Worm (Caenorhabditis elegans) whole organism, L1 larva: Measurements from ENCODE around the gene piga-1.
A peak's percentile ranks its signal among the peaks of the same experiment; 100 is the strongest.

Source experiments
- C04F5.9 ChIP-seq: sonication (generic microtip); optimal IDR thresholded peaks from 2 replicates; lab custom pipeline; 2016; ENCODE audit warnings: missing genetic modification characterization, missing compliant biosample characterization
- C16A3.4 ChIP-seq: fragments of 150-350 bp; optimal IDR thresholded peaks from 2 replicates; lab custom pipeline; 2014; ENCODE audit warnings: missing biosample characterization, missing genetic modification characterization
- C34B4.2 ChIP-seq: sonication (generic microtip); optimal IDR thresholded peaks from 2 replicates; lab custom pipeline; 2017; ENCODE audit warnings: mild to moderate bottlenecking, missing genetic modification characterization, missing compliant biosample characterization
- F16B12.6 ChIP-seq: fragments of 150-350 bp; optimal IDR thresholded peaks from 2 replicates; lab custom pipeline; 2014; ENCODE audit warnings: missing biosample characterization, missing genetic modification characterization
- alr-1 ChIP-seq: fragments of 200-800 bp; sonication (Bioruptor generic); optimal IDR thresholded peaks from 2 replicates; lab custom pipeline; 2018; ENCODE audit warnings: borderline replicate concordance, mild to moderate bottlenecking, missing genetic modification characterization, missing compliant biosample characterization
- ama-1 ChIP-seq: fragments of 150-350 bp; optimal IDR thresholded peaks from 2 replicates; lab custom pipeline; 2014
- blmp-1 ChIP-seq: fragments of 150-350 bp; optimal IDR thresholded peaks from 2 replicates; lab custom pipeline; 2014; ENCODE audit warnings: missing biosample characterization, missing genetic modification characterization
- ceh-8 ChIP-seq: fragments of 200-800 bp; sonication (Bioruptor generic); optimal IDR thresholded peaks from 2 replicates; lab custom pipeline; 2018; ENCODE audit warnings: mild to moderate bottlenecking, missing genetic modification characterization, moderate library complexity, missing compliant biosample characterization
- ceh-88 ChIP-seq: fragments of 200-800 bp; sonication (Bioruptor generic); IDR thresholded peaks from 2 replicates; pipeline ENCODE4 v1.3.6; 2022; ENCODE audit warnings: missing genetic modification characterization, missing compliant biosample characterization
- dpl-1 ChIP-seq, 3 experiments: fragments of 150-350 bp in 2 of 3; sonication (generic microtip) in 1 of 3; optimal IDR thresholded peaks; 2 replicates each; lab custom pipeline; 2014 to 2017; ENCODE audit warnings: missing biosample characterization in 3 of 3, missing genetic modification characterization in 3 of 3, missing genetic modification reagents in 3 of 3
- dsc-1 ChIP-seq: sonication (generic microtip); optimal IDR thresholded peaks from 2 replicates; lab custom pipeline; 2016; ENCODE audit warnings: mild to moderate bottlenecking, missing genetic modification characterization, missing compliant biosample characterization
- efl-1 ChIP-seq, 4 experiments: fragments of 150-350 bp; optimal IDR thresholded peaks in 3 of 4; peaks in 1 of 4; 1 replicate in 1 of 4; 2 replicates in 3 of 4; lab custom pipeline; 2014; ENCODE audit warnings: missing biosample characterization in 2 of 4, missing genetic modification characterization in 2 of 4, missing genetic modification reagents in 2 of 4
- egl-13 ChIP-seq: sonication (generic microtip); optimal IDR thresholded peaks from 2 replicates; lab custom pipeline; 2016; ENCODE audit warnings: missing genotype, missing genetic modification reagents, missing genetic modification characterization, missing compliant biosample characterization
- egl-27 ChIP-seq, 2 experiments: fragments of 150-350 bp in 1 of 2; sonication (generic microtip); optimal IDR thresholded peaks; 3 replicates each; lab custom pipeline; 2017 to 2018; ENCODE audit warnings: missing biosample characterization in 2 of 2, missing genetic modification characterization in 2 of 2, missing genetic modification reagents in 2 of 2
- elt-3 ChIP-seq, 6 experiments: fragments of 150-350 bp in 1 of 6; sonication (generic microtip); optimal IDR thresholded peaks; 2 replicates each; lab custom pipeline; 2017 to 2018; ENCODE audit warnings: missing biosample characterization in 6 of 6, missing genetic modification characterization in 6 of 6, inconsistent platforms in 1 of 6
- ets-5 ChIP-seq: fragments of 200-800 bp; sonication (Bioruptor generic); IDR thresholded peaks from 2 replicates; pipeline ENCODE4 v1.3.6; 2022; ENCODE audit warnings: missing genetic modification characterization, missing compliant biosample characterization
- fkh-10 ChIP-seq: sonication (generic microtip); optimal IDR thresholded peaks from 2 replicates; lab custom pipeline; 2017; ENCODE audit warnings: missing biosample characterization, missing genetic modification reagents, missing genetic modification characterization
- fkh-4 ChIP-seq: sonication (generic microtip); optimal IDR thresholded peaks from 2 replicates; lab custom pipeline; 2016; ENCODE audit warnings: missing compliant biosample characterization, missing genetic modification characterization, borderline replicate concordance
- fkh-8 ChIP-seq: sonication (generic microtip); optimal IDR thresholded peaks from 2 replicates; lab custom pipeline; 2016; ENCODE audit warnings: mild to moderate bottlenecking, missing genetic modification characterization, missing compliant biosample characterization
- hpl-2 ChIP-seq: fragments of 150-350 bp; optimal IDR thresholded peaks from 2 replicates; lab custom pipeline; 2014; ENCODE audit warnings: missing biosample characterization, missing genetic modification reagents, missing genetic modification characterization
- jun-1 ChIP-seq: fragments of 150-350 bp; optimal IDR thresholded peaks from 2 replicates; lab custom pipeline; 2014; ENCODE audit warnings: missing biosample characterization, missing genetic modification reagents, missing genetic modification characterization
- lin-14 ChIP-seq: fragments of 200-800 bp; sonication (Bioruptor generic); optimal IDR thresholded peaks from 2 replicates; lab custom pipeline; 2018; ENCODE audit warnings: mild to moderate bottlenecking, missing genetic modification characterization, moderate library complexity, missing compliant biosample characterization
- lin-35 ChIP-seq, 2 experiments: fragments of 150-350 bp; optimal IDR thresholded peaks; 2 replicates each; lab custom pipeline; 2014; ENCODE audit warnings: missing biosample characterization in 2 of 2, missing genetic modification characterization in 2 of 2, missing genetic modification reagents in 2 of 2
- lsy-2 ChIP-seq, 2 experiments: fragments of 150-350 bp; optimal IDR thresholded peaks; 2 replicates each; lab custom pipeline; 2014; ENCODE audit warnings: missing biosample characterization in 2 of 2, missing genetic modification characterization in 2 of 2
- mef-2 ChIP-seq: fragments of 150-350 bp; optimal IDR thresholded peaks from 2 replicates; lab custom pipeline; 2014; ENCODE audit warnings: missing biosample characterization, missing genetic modification characterization
- mep-1 ChIP-seq: fragments of 150-350 bp; optimal IDR thresholded peaks from 2 replicates; lab custom pipeline; 2014; ENCODE audit warnings: missing biosample characterization, missing genetic modification characterization
- nhr-12 ChIP-seq: sonication (generic microtip); optimal IDR thresholded peaks from 2 replicates; lab custom pipeline; 2017; ENCODE audit warnings: missing biosample characterization, missing genetic modification characterization
- nhr-237 ChIP-seq: fragments of 150-350 bp; optimal IDR thresholded peaks from 2 replicates; lab custom pipeline; 2014; ENCODE audit warnings: missing biosample characterization, missing genetic modification characterization
- nhr-47 ChIP-seq: sonication (generic microtip); optimal IDR thresholded peaks from 2 replicates; lab custom pipeline; 2016; ENCODE audit warnings: mild to moderate bottlenecking, missing genetic modification characterization, moderate library complexity, missing compliant biosample characterization
- nhr-71 ChIP-seq: sonication (generic microtip); optimal IDR thresholded peaks from 2 replicates; lab custom pipeline; 2016; ENCODE audit warnings: mild to moderate bottlenecking, missing genetic modification characterization, moderate library complexity, missing compliant biosample characterization
- nhr-76 ChIP-seq: sonication (generic microtip); optimal IDR thresholded peaks from 2 replicates; lab custom pipeline; 2017; ENCODE audit warnings: missing biosample characterization, missing genetic modification characterization
- nhr-77 ChIP-seq: fragments of 150-350 bp; optimal IDR thresholded peaks from 2 replicates; lab custom pipeline; 2014; ENCODE audit warnings: missing biosample characterization, missing genetic modification characterization
- nhr-85 ChIP-seq: sonication (generic microtip); peaks from one replicate; lab custom pipeline; 2016; ENCODE audit warnings: missing genetic modification characterization, inconsistent platforms, missing compliant biosample characterization
- pag-3 ChIP-seq: sonication (generic microtip); optimal IDR thresholded peaks from 2 replicates; lab custom pipeline; 2017; ENCODE audit warnings: missing genetic modification characterization, mild to moderate bottlenecking, missing compliant biosample characterization, antibody characterized with exemption, borderline replicate concordance; ENCODE audit not compliant: insufficient read depth
- pax-3 ChIP-seq: fragments of 200-800 bp; sonication (Bioruptor generic); optimal IDR thresholded peaks from 2 replicates; lab custom pipeline; 2018; ENCODE audit warnings: mild to moderate bottlenecking, missing genetic modification characterization, moderate library complexity, missing compliant biosample characterization
- pqm-1 ChIP-seq: sonication (generic microtip); optimal IDR thresholded peaks from 3 replicates; lab custom pipeline; 2017; ENCODE audit warnings: missing biosample characterization, missing genetic modification characterization
- skn-1 ChIP-seq: fragments of 150-350 bp; optimal IDR thresholded peaks from 2 replicates; lab custom pipeline; 2014; ENCODE audit warnings: missing biosample characterization, missing genetic modification characterization
- sox-4 ChIP-seq: sonication (generic microtip); optimal IDR thresholded peaks from 2 replicates; lab custom pipeline; 2016; ENCODE audit warnings: missing genetic modification characterization, missing compliant biosample characterization
- sptf-1 ChIP-seq: fragments of 150-350 bp; optimal IDR thresholded peaks from 2 replicates; lab custom pipeline; 2014; ENCODE audit warnings: missing biosample characterization, missing genetic modification characterization
- sup-37 ChIP-seq: fragments of 200-800 bp; sonication (Bioruptor generic); optimal IDR thresholded peaks from 2 replicates; lab custom pipeline; 2018; ENCODE audit warnings: mild to moderate bottlenecking, missing genetic modification characterization, missing compliant biosample characterization
- swsn-7 ChIP-seq: sonication (generic microtip); optimal IDR thresholded peaks from 2 replicates; lab custom pipeline; 2016; ENCODE audit warnings: missing genetic modification characterization, missing compliant biosample characterization
- tbx-2 ChIP-seq: sonication (generic microtip); optimal IDR thresholded peaks from 2 replicates; lab custom pipeline; 2016; ENCODE audit warnings: missing genetic modification characterization, missing compliant biosample characterization
- tlp-1 ChIP-seq: fragments of 150-350 bp; optimal IDR thresholded peaks from 2 replicates; lab custom pipeline; 2014; ENCODE audit warnings: missing biosample characterization, missing genetic modification characterization
- unc-30 ChIP-seq: sonication (generic microtip); optimal IDR thresholded peaks from 2 replicates; lab custom pipeline; 2017; ENCODE audit warnings: missing biosample characterization, missing genetic modification characterization
- unc-86 ChIP-seq: sonication (generic microtip); optimal IDR thresholded peaks from 2 replicates; lab custom pipeline; 2016; ENCODE audit warnings: missing genetic modification characterization, missing compliant biosample characterization
- ztf-4 ChIP-seq: fragments of 150-350 bp; optimal IDR thresholded peaks from 2 replicates; lab custom pipeline; 2014; ENCODE audit warnings: missing biosample characterization, missing genetic modification characterization

The piga-1 gene

DNA sequence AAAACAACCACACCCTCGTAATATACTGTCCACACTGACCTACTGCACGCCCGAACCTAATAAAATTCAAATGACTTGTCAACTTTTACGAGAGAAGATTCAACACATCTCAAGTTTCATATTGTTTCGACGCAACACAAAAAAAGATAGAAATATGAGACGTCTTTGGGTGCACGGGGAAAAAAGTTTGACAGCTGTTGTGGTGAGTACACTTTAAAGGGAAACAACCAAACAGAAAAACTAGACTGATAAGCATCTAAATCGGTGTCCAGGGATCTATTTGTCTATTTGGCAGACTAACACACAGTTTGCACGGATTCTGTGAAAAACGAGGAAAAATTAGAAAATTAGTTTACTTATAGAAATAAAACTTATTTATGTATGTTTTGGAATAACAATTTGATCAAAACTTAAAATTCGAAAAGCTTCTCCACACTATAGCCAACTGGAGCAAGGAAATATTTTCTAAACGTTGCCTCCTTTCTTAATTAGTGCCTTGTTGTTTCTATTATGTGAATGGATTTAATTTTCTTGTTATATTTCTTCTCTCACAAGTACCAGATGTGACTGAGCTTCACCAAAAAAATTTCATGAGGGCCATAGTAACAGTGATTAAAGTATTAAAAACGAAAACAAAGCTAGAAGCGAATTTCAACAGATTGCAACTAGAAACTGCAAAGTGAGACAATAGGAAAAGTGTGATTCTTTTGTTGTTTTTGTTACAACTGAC is 17.7 kb downstream of the piga-1 start:
- TF ChIP-seq nhr-71 (tag; lab: Kevin White, UChicago) (peak; percentile 18), lsy-2 (tag; optimal IDR thresholded peaks at IDR 0.05; lab: Kevin White, UChicago) (peak in 1 of 2 experiments; percentile 20), efl-1 (optimal IDR thresholded peaks at IDR 0.05; lab: Kevin White, UChicago) (no peak), efl-1 (GFP tag; optimal IDR thresholded peaks at IDR 0.05 in 1 of 2; lab: Kevin White, UChicago) (peak in 1 of 2 experiments; percentile 67), lin-14 (GFP tag; lab: Kevin White, UChicago) (peak; percentile 58), blmp-1 (tag; lab: Kevin White, UChicago) (peak; percentile 37), fkh-4 (tag; lab: Kevin White, UChicago) (peak; percentile 76), dsc-1 (tag; lab: Kevin White, UChicago) (peak; percentile 90), nhr-237 (tag; lab: Kevin White, UChicago) (no peak), sox-4 (tag; lab: Kevin White, UChicago) (no peak)
- TF ChIP-seq, all 84 proteins: peak for 7

DNA sequence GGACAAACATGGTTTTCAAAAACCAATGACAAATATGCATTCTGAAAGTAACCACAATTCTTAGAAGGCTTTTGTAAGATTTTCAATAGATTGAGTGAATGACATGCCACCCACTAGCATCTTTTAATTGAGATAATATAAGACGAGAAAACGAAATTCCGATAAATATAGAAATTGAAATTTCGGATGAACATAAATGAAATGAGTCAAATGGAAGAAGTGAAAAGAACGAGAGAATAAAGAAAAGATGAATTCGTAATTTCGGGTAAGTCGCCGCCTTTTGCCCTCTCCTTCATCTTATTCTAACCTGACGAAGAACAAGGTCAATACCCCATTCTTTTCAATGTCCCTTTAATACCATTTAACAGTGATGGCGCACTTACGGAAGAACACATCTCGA is 19.1 kb downstream of the piga-1 start:
- peak; percentile 83 for TF ChIP-seq blmp-1 (tag; lab: Kevin White, UChicago)
- no peak for TF ChIP-seq alr-1
- TF ChIP-seq mep-1 (tag; lab: Kevin White, UChicago), result no peak
- TF ChIP-seq sptf-1, result no peak
- TF ChIP-seq lin-14 (GFP tag; lab: Kevin White, UChicago), result peak; percentile 13
- TF ChIP-seq dsc-1 (tag; lab: Kevin White, UChicago), result no peak
- no peak for TF ChIP-seq pqm-1 (tag; lab: Kevin White, UChicago)

DNA sequence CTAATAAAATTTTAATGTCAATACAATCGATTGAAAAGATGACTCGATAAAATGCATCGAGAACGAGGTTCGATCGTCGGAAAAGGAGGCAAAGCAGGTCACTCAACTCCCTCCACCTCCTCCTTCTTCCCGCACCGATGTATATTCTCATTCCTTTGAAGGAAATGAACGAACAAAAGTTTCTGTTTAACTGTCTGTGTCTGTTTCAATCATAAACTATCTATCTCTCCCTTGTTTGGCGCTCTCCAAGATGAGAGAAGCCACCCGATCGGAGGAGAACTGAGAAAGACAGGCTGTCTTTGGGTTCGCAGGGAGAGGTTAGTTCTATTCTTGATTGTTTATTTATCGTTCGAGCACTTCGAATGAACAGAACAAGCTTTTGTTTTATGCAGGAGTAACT is 20.4 kb downstream of the piga-1 start, which contains the start of gene D2085.7:
Gene D2085.7 (plus strand): TSS at position 251 of the 400 bp plus-strand sequence.
- TF ChIP-seq blmp-1 (tag; lab: Kevin White, UChicago), result peak; percentile 81
- no peak for TF ChIP-seq swsn-7 (tag; lab: Kevin White, UChicago)
- no peak for TF ChIP-seq dpl-1 (GFP tag; optimal IDR thresholded peaks at IDR 0.05; lab: Kevin White, UChicago)
- peak; percentile 39 for TF ChIP-seq lin-14 (GFP tag; lab: Kevin White, UChicago)
- TF ChIP-seq pqm-1 (tag; lab: Kevin White, UChicago), result no peak
- no peak for TF ChIP-seq nhr-12 (tag; lab: Kevin White, UChicago)
- TF ChIP-seq unc-86 (tag; lab: Kevin White, UChicago), result no peak
- peak in 1 of 2 experiments; percentile 4 for TF ChIP-seq lin-35 (GFP tag; optimal IDR thresholded peaks at IDR 0.05; lab: Kevin White, UChicago)
- no peak for TF ChIP-seq tbx-2 (tag; lab: Kevin White, UChicago)
- no peak for TF ChIP-seq egl-27 (tag; optimal IDR thresholded peaks at IDR 0.05; lab: Kevin White, UChicago)
- no peak for TF ChIP-seq mef-2
- no peak for TF ChIP-seq nhr-237 (tag; lab: Kevin White, UChicago)
- TF ChIP-seq fkh-10 (GFP tag; lab: Kevin White, UChicago), result no peak
- TF ChIP-seq sptf-1, result no peak
- TF ChIP-seq hpl-2, result no peak
- TF ChIP-seq nhr-76 (tag; lab: Kevin White, UChicago), result no peak
- TF ChIP-seq skn-1 (tag; lab: Kevin White, UChicago), result no peak
- TF ChIP-seq sup-37 (GFP tag; lab: Kevin White, UChicago), result no peak
- TF ChIP-seq ceh-88 (GFP tag; lab: Robert Waterston, UW), result no peak
- TF ChIP-seq ets-5 (GFP tag; lab: Robert Waterston, UW), result no peak
- no peak for TF ChIP-seq pag-3
- no peak for TF ChIP-seq egl-13 (tag; lab: Kevin White, UChicago)
- TF ChIP-seq efl-1 (optimal IDR thresholded peaks at IDR 0.05; lab: Kevin White, UChicago), result no peak
- TF ChIP-seq efl-1 (GFP tag; optimal IDR thresholded peaks at IDR 0.05 in 1 of 2; lab: Kevin White, UChicago), result peak in 1 of 2 experiments; percentile 58
- no peak for TF ChIP-seq C16A3.4 (tag; lab: Kevin White, UChicago)
- no peak for TF ChIP-seq nhr-71 (tag; lab: Kevin White, UChicago)
- TF ChIP-seq pax-3 (tag; lab: Kevin White, UChicago), result no peak
- TF ChIP-seq fkh-8 (tag; lab: Kevin White, UChicago), result no peak
- no peak for TF ChIP-seq jun-1 (tag; lab: Kevin White, UChicago)
- no peak for TF ChIP-seq sox-4 (tag; lab: Kevin White, UChicago)
- TF ChIP-seq nhr-47, result no peak
- TF ChIP-seq elt-3 (tag; optimal IDR thresholded peaks at IDR 0.05; lab: Kevin White, UChicago), result peak in 1 of 6 experiments; percentile 11
- TF ChIP-seq C34B4.2 (tag; lab: Kevin White, UChicago), result no peak
- TF ChIP-seq ceh-8 (GFP tag; lab: Kevin White, UChicago), result no peak
- no peak for TF ChIP-seq tlp-1 (tag; lab: Kevin White, UChicago)
- TF ChIP-seq C04F5.9, result no peak
- TF ChIP-seq ama-1 (lab: Kevin White, UChicago), result no peak
- no peak for TF ChIP-seq unc-30
- peak; percentile 57 for TF ChIP-seq nhr-85
- no peak for TF ChIP-seq F16B12.6
- no peak for TF ChIP-seq nhr-77
- no peak for TF ChIP-seq ztf-4
- TF ChIP-seq, all 84 proteins: peak for 6
